Worm (Caenorhabditis elegans) whole organism, L1 larva: ENCODE measurements around the gene glb-16.

Source experiments
- dpl-1 ChIP-seq, 3 experiments: fragments of 150-350 bp in 2 of 3; sonication (generic microtip) in 1 of 3; optimal IDR thresholded peaks; 2 replicates each; lab custom pipeline; 2014 to 2017; ENCODE audit warnings: missing biosample characterization in 3 of 3, missing genetic modification characterization in 3 of 3, missing genetic modification reagents in 3 of 3
- dsc-1 ChIP-seq: sonication (generic microtip); optimal IDR thresholded peaks from 2 replicates; lab custom pipeline; 2016; ENCODE audit warnings: mild to moderate bottlenecking, missing genetic modification characterization, missing compliant biosample characterization
- ets-5 ChIP-seq: fragments of 200-800 bp; sonication (Bioruptor generic); IDR thresholded peaks from 2 replicates; pipeline ENCODE4 v1.3.6; 2022; ENCODE audit warnings: missing genetic modification characterization, missing compliant biosample characterization
- nhr-11 ChIP-seq: fragments of 150-350 bp; optimal IDR thresholded peaks from 2 replicates; lab custom pipeline; 2014; ENCODE audit warnings: missing biosample characterization, missing genetic modification characterization
- nhr-237 ChIP-seq: fragments of 150-350 bp; optimal IDR thresholded peaks from 2 replicates; lab custom pipeline; 2014; ENCODE audit warnings: missing biosample characterization, missing genetic modification characterization
- nhr-71 ChIP-seq: sonication (generic microtip); optimal IDR thresholded peaks from 2 replicates; lab custom pipeline; 2016; ENCODE audit warnings: mild to moderate bottlenecking, missing genetic modification characterization, moderate library complexity, missing compliant biosample characterization
- tbx-2 ChIP-seq: sonication (generic microtip); optimal IDR thresholded peaks from 2 replicates; lab custom pipeline; 2016; ENCODE audit warnings: missing genetic modification characterization, missing compliant biosample characterization
- unc-62 ChIP-seq: fragments of 150-350 bp; optimal IDR thresholded peaks from 2 replicates; lab custom pipeline; 2014; ENCODE audit warnings: missing biosample characterization, missing genetic modification reagents, missing genetic modification characterization
- vab-15 ChIP-seq: sonication (generic microtip); optimal IDR thresholded peaks from 2 replicates; lab custom pipeline; 2017; ENCODE audit warnings: missing genotype, mild to moderate bottlenecking, missing genetic modification characterization, missing compliant biosample characterization

- TF ChIP-seq dsc-1 (no peak), dpl-1 (GFP tag; optimal IDR thresholded peaks at IDR 0.05; lab: Kevin White, UChicago) (no peak), tbx-2 (tag; lab: Kevin White, UChicago) (no peak), vab-15 (tag; lab: Kevin White, UChicago) (no peak), ets-5 (GFP tag; lab: Robert Waterston, UW) (no peak), nhr-71 (tag; lab: Kevin White, UChicago) (no peak), nhr-11 (tag; lab: Kevin White, UChicago) (no peak), nhr-237 (tag; lab: Kevin White, UChicago) (no peak), unc-62 (GFP tag; lab: Kevin White, UChicago) (no peak)
Observed at ce11 chrX:7493020-7493419, 46.9 kb downstream of the glb-16 start, which contains the start of gene F48E3.2.
